Worm (Caenorhabditis elegans) whole organism, L1 larva: ENCODE measurements around the gene twk-9.

ENCODE experiments used
- nhr-20 ChIP-seq: sonication (generic microtip); optimal IDR thresholded peaks from 2 replicates; lab custom pipeline; 2016; ENCODE audit warnings: mild to moderate bottlenecking, missing genetic modification characterization, missing compliant biosample characterization
- pag-3 ChIP-seq: sonication (generic microtip); optimal IDR thresholded peaks from 2 replicates; lab custom pipeline; 2017; ENCODE audit warnings: missing genetic modification characterization, mild to moderate bottlenecking, missing compliant biosample characterization, antibody characterized with exemption, borderline replicate concordance; ENCODE audit not compliant: insufficient read depth

ce11 chrIV:9659999-9660398 is 33.0 kb upstream of the twk-9 start:
- TF ChIP-seq nhr-20 (tag; lab: Kevin White, UChicago) = no peak
- no peak for TF ChIP-seq pag-3 (tag; lab: Kevin White, UChicago)
